Worm (Caenorhabditis elegans): ENCODE data around the gene cka-2.

ce11 chrX:4311668-4312067 lies 25.7 kb downstream of the cka-2 start, which contains the start of gene C52B9.8:
- no peak for TF ChIP-seq mab-5 (tag; optimal IDR thresholded peaks at IDR 0.05)
- no peak for TF ChIP-seq unc-62 (GFP tag; optimal IDR thresholded peaks at IDR 0.05)
- no peak for TF ChIP-seq pha-4 (tag; optimal IDR thresholded peaks at IDR 0.05)
- TF ChIP-seq nhr-28 (tag; optimal IDR thresholded peaks at IDR 0.05) = no peak
- TF ChIP-seq elt-1 (tag; optimal IDR thresholded peaks at IDR 0.05; ENCODE audit: borderline replicate concordance, insufficient read depth) = no peak
- no peak for TF ChIP-seq ztf-11 (tag; optimal IDR thresholded peaks at IDR 0.05)
- no peak for TF ChIP-seq elt-3 (tag; optimal IDR thresholded peaks at IDR 0.05)

Data from whole organism, mixed stage, embryonic.